Worm (Caenorhabditis elegans) whole organism, early embryonic: Measurements from ENCODE around the gene T07D4.5.

Experiments used
- F13C5.2 ChIP-seq: sonication (generic microtip); optimal IDR thresholded peaks from 2 replicates; lab custom pipeline; 2017; ENCODE audit warnings: mild to moderate bottlenecking, missing genetic modification characterization, inconsistent platforms, missing compliant biosample characterization
- ama-1 ChIP-seq: fragments of 150-350 bp; optimal IDR thresholded peaks from 2 replicates; lab custom pipeline; 2014
- hmbx-1 ChIP-seq: sonication (generic microtip); optimal IDR thresholded peaks from 2 replicates; lab custom pipeline; 2016; ENCODE audit warnings: mild to moderate bottlenecking, missing genetic modification characterization, missing compliant biosample characterization
- hmg-4 ChIP-seq: fragments of 200-800 bp; sonication (Bioruptor generic); optimal IDR thresholded peaks from 2 replicates; lab custom pipeline; 2018; ENCODE audit warnings: mild to moderate bottlenecking, missing genetic modification characterization, missing compliant biosample characterization
- hnd-1 ChIP-seq: sonication (generic microtip); optimal IDR thresholded peaks from 2 replicates; lab custom pipeline; 2016; ENCODE audit warnings: missing genetic modification characterization, missing compliant biosample characterization

ce11 chrII:8848984-8849383, 35.1 kb downstream of the T07D4.5 start:
- no peak for TF ChIP-seq hmbx-1 (tag; lab: Kevin White, UChicago)
- TF ChIP-seq hmg-4 (GFP tag; lab: Kevin White, UChicago) = no peak
- TF ChIP-seq F13C5.2 (tag; lab: Kevin White, UChicago) = no peak
- no peak for TF ChIP-seq ama-1
- no peak for TF ChIP-seq hnd-1 (tag; lab: Kevin White, UChicago)
